Worm (Caenorhabditis elegans): ENCODE measurements around the gene B0252.5.

DNA sequence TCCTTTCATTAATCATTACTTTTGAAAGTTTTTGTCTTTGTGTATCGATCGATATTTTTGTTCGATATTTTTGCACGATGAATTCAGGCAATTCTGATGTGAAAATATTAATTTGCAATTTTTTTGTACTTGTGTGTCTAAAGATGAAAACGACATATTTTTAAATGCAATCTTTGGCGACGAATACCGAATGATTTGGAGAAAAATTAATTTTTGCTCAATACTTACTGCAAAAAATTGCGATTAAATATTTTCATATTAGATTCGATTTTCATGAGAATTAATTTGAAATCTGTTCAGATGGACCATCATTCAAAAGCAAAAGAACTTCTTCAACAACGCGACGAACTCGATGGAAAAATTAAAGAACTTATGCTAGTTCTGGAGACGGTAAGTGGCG lies 16.9 kb downstream of the B0252.5 start, which contains the start of gene psmd-9:
- TF ChIP-seq elt-1 (tag; optimal IDR thresholded peaks at IDR 0.05) (no peak), egl-27 (tag; optimal IDR thresholded peaks at IDR 0.05) (no peak), F13H6.1 (tag; optimal IDR thresholded peaks at IDR 0.05) (no peak), lin-11 (tag; optimal IDR thresholded peaks at IDR 0.05) (no peak), ama-1 (optimal IDR thresholded peaks at IDR 0.05) (no peak)

All from whole organism, L2 larva.